Worm (Caenorhabditis elegans): ENCODE measurements around the gene F33A8.4.

The F33A8.4 gene

ce11 chrII:11030297-11030696 lies 18.5 kb downstream of the F33A8.4 start, which contains the start of gene nlp-18:
nlp-18 (minus strand) TSS chrII:11030397.
- TF ChIP-seq bed-3 (GFP tag; optimal IDR thresholded peaks at IDR 0.05) (no peak), lin-13 (tag; optimal IDR thresholded peaks at IDR 0.05) (no peak), ceh-39 (tag; optimal IDR thresholded peaks at IDR 0.05) (no peak), flh-1 (GFP tag; optimal IDR thresholded peaks at IDR 0.05) (no peak), ces-1 (GFP tag; optimal IDR thresholded peaks at IDR 0.05) (no peak), blmp-1 (tag; optimal IDR thresholded peaks at IDR 0.05) (no peak), unc-62 (GFP tag; optimal IDR thresholded peaks at IDR 0.05) (no peak), zip-8 (tag; optimal IDR thresholded peaks at IDR 0.05) (no peak), sem-2 (GFP tag; optimal IDR thresholded peaks at IDR 0.05) (no peak), ceh-83 (GFP tag; optimal IDR thresholded peaks at IDR 0.05) (no peak), unc-120 (tag; optimal IDR thresholded peaks at IDR 0.05; ENCODE audit: poor library complexity, severe bottlenecking) (no peak), mep-1 (tag; optimal IDR thresholded peaks at IDR 0.05) (no peak), hlh-1 (tag; optimal IDR thresholded peaks at IDR 0.05) (no peak), tbx-8 (GFP tag; optimal IDR thresholded peaks at IDR 0.05) (no peak), nhr-76 (tag; optimal IDR thresholded peaks at IDR 0.05) (no peak)

- TF ChIP-seq ces-1 (GFP tag; optimal IDR thresholded peaks at IDR 0.05) (peak; percentile 85), drap-1 (GFP tag; optimal IDR thresholded peaks at IDR 0.05) (no peak), blmp-1 (tag; optimal IDR thresholded peaks at IDR 0.05) (peak; percentile 83)
These were observed 21.1 kb downstream of the F33A8.4 start for ce11 chrII:11027777-11028176.

ce11 chrII:11025566-11025965 lies 23.3 kb downstream of the F33A8.4 start, which contains the start of gene F33A8.7:
F33A8.7 (minus strand) TSS chrII:11025666.
- TF ChIP-seq cnd-1 (tag; optimal IDR thresholded peaks at IDR 0.05) (no peak), ham-2 (GFP tag; optimal IDR thresholded peaks at IDR 0.05) (peak; percentile 20), ceh-43 (GFP tag; optimal IDR thresholded peaks at IDR 0.05) (no peak)

ce11 chrII:11022023-11022422 lies 26.8 kb downstream of the F33A8.4 start, which contains the start of gene let-858:
let-858 (plus strand) TSS chrII:11022370.
- TF ChIP-seq ces-1 (GFP tag; optimal IDR thresholded peaks at IDR 0.05) (peak; percentile 51), ztf-11 (tag; optimal IDR thresholded peaks at IDR 0.05) (no peak), mep-1 (tag; optimal IDR thresholded peaks at IDR 0.05) (peak; percentile 61), lsy-2 (tag; optimal IDR thresholded peaks at IDR 0.05) (peak; percentile 67), hlh-1 (tag; optimal IDR thresholded peaks at IDR 0.05) (peak; percentile 18), nhr-237 (tag; optimal IDR thresholded peaks at IDR 0.05) (peak; percentile 29), pha-4 (tag; optimal IDR thresholded peaks at IDR 0.05) (peak; percentile 47), bed-3 (GFP tag; optimal IDR thresholded peaks at IDR 0.05) (no peak)

ce11 chrII:11020707-11021106 lies 28.1 kb downstream of the F33A8.4 start:
- TF ChIP-seq unc-120 (tag; optimal IDR thresholded peaks at IDR 0.05; ENCODE audit: poor library complexity, severe bottlenecking) (no peak), ztf-11 (tag; optimal IDR thresholded peaks at IDR 0.05) (no peak), elt-3 (tag; optimal IDR thresholded peaks at IDR 0.05) (no peak), unc-39 (tag; optimal IDR thresholded peaks at IDR 0.05) (no peak), zip-8 (tag; optimal IDR thresholded peaks at IDR 0.05) (no peak), nhr-2 (tag; optimal IDR thresholded peaks at IDR 0.05) (no peak), lin-13 (tag; optimal IDR thresholded peaks at IDR 0.05) (no peak), mep-1 (tag; optimal IDR thresholded peaks at IDR 0.05) (no peak), lsy-2 (tag; optimal IDR thresholded peaks at IDR 0.05) (no peak), drap-1 (GFP tag; optimal IDR thresholded peaks at IDR 0.05) (no peak), ces-1 (GFP tag; optimal IDR thresholded peaks at IDR 0.05) (no peak), lin-32 (GFP tag; optimal IDR thresholded peaks at IDR 0.05) (no peak), bed-3 (GFP tag; optimal IDR thresholded peaks at IDR 0.05) (no peak), ceh-43 (GFP tag; optimal IDR thresholded peaks at IDR 0.05) (no peak)

ce11 chrII:11016884-11017283 lies 31.9 kb downstream of the F33A8.4 start:
- no peak for TF ChIP-seq ces-1 (GFP tag; optimal IDR thresholded peaks at IDR 0.05)
- TF ChIP-seq nhr-28 (tag; optimal IDR thresholded peaks at IDR 0.05) = no peak
- TF ChIP-seq flh-1 (GFP tag; optimal IDR thresholded peaks at IDR 0.05) = no peak
- no peak for TF ChIP-seq elt-3 (tag; optimal IDR thresholded peaks at IDR 0.05)
- TF ChIP-seq ham-2 (GFP tag; optimal IDR thresholded peaks at IDR 0.05) = no peak
- TF ChIP-seq zip-8 (tag; optimal IDR thresholded peaks at IDR 0.05) = no peak
- no peak for TF ChIP-seq pha-4 (tag; optimal IDR thresholded peaks at IDR 0.05)
- no peak for TF ChIP-seq ceh-43 (GFP tag; optimal IDR thresholded peaks at IDR 0.05)
- TF ChIP-seq lin-32 (GFP tag; optimal IDR thresholded peaks at IDR 0.05) = no peak
- no peak for TF ChIP-seq bed-3 (GFP tag; optimal IDR thresholded peaks at IDR 0.05)
- no peak for TF ChIP-seq cnd-1 (tag; optimal IDR thresholded peaks at IDR 0.05)
- no peak for TF ChIP-seq M03D4.4 (tag; optimal IDR thresholded peaks at IDR 0.05)
- TF ChIP-seq mab-5 (tag; optimal IDR thresholded peaks at IDR 0.05) = no peak
- no peak for TF ChIP-seq lsy-2 (tag; optimal IDR thresholded peaks at IDR 0.05)
- no peak for TF ChIP-seq nhr-2 (tag; optimal IDR thresholded peaks at IDR 0.05)
- no peak for TF ChIP-seq drap-1 (GFP tag; optimal IDR thresholded peaks at IDR 0.05)
- no peak for TF ChIP-seq elt-1 (tag; optimal IDR thresholded peaks at IDR 0.05; ENCODE audit: borderline replicate concordance, insufficient read depth)
- TF ChIP-seq unc-62 (GFP tag; optimal IDR thresholded peaks at IDR 0.05) = no peak

Data from whole organism, mixed stage, embryonic.